Fruit fly (Drosophila melanogaster) whole organism, embryonic: Measurements from ENCODE around the gene CG3513.

Experiments used
- CG10979 ChIP-seq: fragments of 200-800 bp; sonication (Bioruptor generic); optimal IDR thresholded peaks from 2 replicates; lab custom pipeline; 2018; ENCODE audit warnings: missing biosample characterization, mild to moderate bottlenecking, missing genetic modification characterization, moderate library complexity
- CG12391 ChIP-seq: fragments of 200-800 bp; sonication (Bioruptor generic); optimal IDR thresholded peaks from 3 replicates; lab custom pipeline; 2018; ENCODE audit warnings: missing biosample characterization, mild to moderate bottlenecking, missing genetic modification characterization, moderate library complexity
- CG12769 ChIP-seq: fragments of 200-800 bp; sonication (Bioruptor generic); optimal IDR thresholded peaks from 2 replicates; lab custom pipeline; 2019; ENCODE audit warnings: missing biosample characterization, mild to moderate bottlenecking, missing genetic modification characterization, moderate library complexity
- CG13123 ChIP-seq: fragments of 200-800 bp; sonication (Bioruptor generic); optimal IDR thresholded peaks from 2 replicates; lab custom pipeline; 2016; ENCODE audit warnings: missing biosample characterization, missing genetic modification characterization
- CG14014 ChIP-seq: fragments of 200-800 bp; sonication (Bioruptor generic); IDR thresholded peaks from 2 replicates; pipeline ENCODE4 v1.3.6; 2022; ENCODE audit warnings: missing biosample characterization, missing genetic modification characterization
- CG16813 ChIP-seq: fragments of 200-800 bp; sonication (Bioruptor generic); IDR thresholded peaks from 3 replicates; pipeline ENCODE4 v1.3.6; 2022; ENCODE audit warnings: missing biosample characterization, missing genetic modification characterization; ENCODE audit not compliant: partially characterized antibody
- CG17385 ChIP-seq: fragments of 200-800 bp; sonication (Bioruptor generic); optimal IDR thresholded peaks from 3 replicates; lab custom pipeline; 2018; ENCODE audit warnings: missing biosample characterization, mild to moderate bottlenecking, missing genetic modification characterization
- CG32532 ChIP-seq: fragments of 200-800 bp; sonication (Bioruptor generic); IDR thresholded peaks from 2 replicates; pipeline ENCODE4 v1.3.6; 2022; ENCODE audit warnings: missing biosample characterization, missing genetic modification characterization
- CG3726 ChIP-seq: fragments of 200-800 bp; sonication (Bioruptor generic); IDR thresholded peaks from 3 replicates; pipeline ENCODE4, ENCODE4 v1.3.6; 2022; ENCODE audit warnings: missing biosample characterization, missing genetic modification characterization
- CG6654 ChIP-seq: fragments of 200-800 bp; sonication (Bioruptor generic); optimal IDR thresholded peaks from 2 replicates; lab custom pipeline; 2017; ENCODE audit warnings: missing biosample characterization, mild to moderate bottlenecking, missing genetic modification characterization
- CG6813 ChIP-seq: fragments of 200-800 bp; sonication (Bioruptor generic); optimal IDR thresholded peaks from 2 replicates; lab custom pipeline; 2017; ENCODE audit warnings: missing biosample characterization, missing genetic modification characterization, mild to moderate bottlenecking, moderate library complexity, missing genetic modification reagents
- CG9932 ChIP-seq: fragments of 200-800 bp; sonication (Bioruptor generic); IDR thresholded peaks from 2 replicates; pipeline ENCODE4 v1.3.6; 2022; ENCODE audit warnings: missing biosample characterization, missing genetic modification characterization
- CrebB ChIP-seq: fragments of 200-800 bp; sonication (Bioruptor generic); optimal IDR thresholded peaks from 3 replicates; lab custom pipeline; 2018; ENCODE audit warnings: missing biosample characterization, mild to moderate bottlenecking, missing genetic modification characterization
- Dad ChIP-seq: fragments of 200-800 bp; sonication (Bioruptor generic); optimal IDR thresholded peaks from 3 replicates; lab custom pipeline; 2016; ENCODE audit warnings: missing biosample characterization, missing genetic modification characterization
- E2f1 ChIP-seq: fragments of 200-800 bp; sonication (Bioruptor generic); IDR thresholded peaks from 2 replicates; pipeline ENCODE4 v1.3.6; 2022; ENCODE audit warnings: missing biosample characterization, missing genetic modification characterization
- E2f2 ChIP-seq: fragments of 200-800 bp; sonication (Bioruptor generic); IDR thresholded peaks from 2 replicates; pipeline ENCODE4 v1.3.6; 2022; ENCODE audit warnings: missing biosample characterization, missing genetic modification characterization
- ERR ChIP-seq: fragments of 200-800 bp; sonication (Bioruptor generic); optimal IDR thresholded peaks from 2 replicates; lab custom pipeline; 2016; ENCODE audit warnings: missing biosample characterization, missing genetic modification characterization
- Fer1 ChIP-seq: fragments of 200-800 bp; sonication (Bioruptor generic); optimal IDR thresholded peaks from 2 replicates; lab custom pipeline; 2017; ENCODE audit warnings: missing biosample characterization, mild to moderate bottlenecking, missing genetic modification characterization
- Fer3 ChIP-seq: fragments of 200-800 bp; sonication (Bioruptor generic); optimal IDR thresholded peaks from 2 replicates; lab custom pipeline; 2018; ENCODE audit warnings: missing biosample characterization, mild to moderate bottlenecking, missing genetic modification characterization, moderate library complexity
- H2.0 ChIP-seq: fragments of 200-800 bp; sonication (Bioruptor generic); IDR thresholded peaks from 2 replicates; pipeline ENCODE4 v1.3.6; 2022; ENCODE audit warnings: missing biosample characterization, missing genetic modification characterization
- Med ChIP-seq: fragments of 200-800 bp; sonication (Bioruptor generic); peaks from one replicate; lab custom pipeline; 2016; ENCODE audit warnings: missing biosample characterization, missing genetic modification characterization, mild to moderate bottlenecking, inconsistent platforms, moderate library complexity
- Oli ChIP-seq: fragments of 200-800 bp; sonication (Bioruptor generic); optimal IDR thresholded peaks from 2 replicates; lab custom pipeline; 2018; ENCODE audit warnings: missing biosample characterization, mild to moderate bottlenecking, missing genetic modification characterization, moderate library complexity
- Pdp1 ChIP-seq, 2 experiments: fragments of 200-800 bp; sonication (Bioruptor generic); optimal IDR thresholded peaks; 3 replicates each; lab custom pipeline; 2016; ENCODE audit warnings: missing biosample characterization in 2 of 2, missing genetic modification characterization in 2 of 2, mild to moderate bottlenecking in 1 of 2, moderate library complexity in 1 of 2
- Rfx ChIP-seq: fragments of 200-800 bp; sonication (Bioruptor generic); IDR thresholded peaks from 2 replicates; pipeline ENCODE4 v1.3.6; 2022; ENCODE audit warnings: missing biosample characterization, missing genetic modification characterization
- Sox100B ChIP-seq: fragments of 200-800 bp; sonication (Bioruptor generic); optimal IDR thresholded peaks from 3 replicates; lab custom pipeline; 2018; ENCODE audit warnings: missing biosample characterization, mild to moderate bottlenecking, missing genetic modification characterization
- Sry-β ChIP-seq: fragments of 200-800 bp; sonication (Bioruptor generic); optimal IDR thresholded peaks from 2 replicates; lab custom pipeline; 2018; ENCODE audit warnings: missing biosample characterization, mild to moderate bottlenecking, missing genetic modification characterization, moderate library complexity
- Xbp1 ChIP-seq: fragments of 200-800 bp; sonication (Bioruptor generic); optimal IDR thresholded peaks from 3 replicates; lab custom pipeline; 2016; ENCODE audit warnings: missing biosample characterization, mild to moderate bottlenecking, missing genetic modification characterization
- amos ChIP-seq: fragments of 200-800 bp; sonication (Bioruptor generic); IDR thresholded peaks from 2 replicates; pipeline ENCODE4 v1.3.6; 2022; ENCODE audit warnings: missing biosample characterization, missing genetic modification characterization; ENCODE audit not compliant: partially characterized antibody
- cg ChIP-seq: fragments of 200-800 bp; sonication (Bioruptor generic); optimal IDR thresholded peaks from 3 replicates; lab custom pipeline; 2019; ENCODE audit warnings: missing biosample characterization, mild to moderate bottlenecking, missing genetic modification characterization, moderate library complexity
- disco-r ChIP-seq: fragments of 200-800 bp; sonication (Bioruptor generic); optimal IDR thresholded peaks from 2 replicates; lab custom pipeline; 2016; ENCODE audit warnings: missing biosample characterization, missing genetic modification characterization
- ems ChIP-seq: fragments of 200-800 bp; sonication (Bioruptor generic); optimal IDR thresholded peaks from 3 replicates; lab custom pipeline; 2016; ENCODE audit warnings: missing biosample characterization, missing genetic modification characterization
- fru ChIP-seq: fragments of >200 bp; optimal IDR thresholded peaks from 2 replicates; lab custom pipeline; 2017
- gro ChIP-seq: fragments of 200-800 bp; sonication (Bioruptor generic); optimal IDR thresholded peaks from 2 replicates; lab custom pipeline; 2016; ENCODE audit warnings: missing biosample characterization, missing genetic modification characterization
- inv ChIP-seq: fragments of 200-800 bp; sonication (Bioruptor generic); IDR thresholded peaks from 2 replicates; pipeline ENCODE4 v1.3.6; 2022; ENCODE audit warnings: missing biosample characterization, missing genetic modification characterization; ENCODE audit not compliant: partially characterized antibody
- knrl ChIP-seq: fragments of 200-800 bp; sonication (Bioruptor generic); IDR thresholded peaks from 3 replicates; pipeline ENCODE4 v1.3.6; 2022; ENCODE audit warnings: missing biosample characterization, missing genetic modification characterization; ENCODE audit not compliant: partially characterized antibody
- nom ChIP-seq: fragments of 200-800 bp; sonication (Bioruptor generic); optimal IDR thresholded peaks from 2 replicates; lab custom pipeline; 2017; ENCODE audit warnings: missing biosample characterization, missing genetic modification characterization, mild to moderate bottlenecking, moderate library complexity, missing genetic modification reagents
- otp ChIP-seq: fragments of 200-800 bp; sonication (Bioruptor generic); IDR thresholded peaks from 3 replicates; pipeline ENCODE4, ENCODE4 v1.3.6; 2022; ENCODE audit warnings: missing biosample characterization, missing genetic modification characterization
- phol ChIP-seq: fragments of 200-800 bp; sonication (Bioruptor generic); optimal IDR thresholded peaks from 3 replicates; lab custom pipeline; 2018; ENCODE audit warnings: missing biosample characterization, mild to moderate bottlenecking, missing genetic modification characterization, moderate library complexity
- pnt ChIP-seq: fragments of 200-800 bp; sonication (Bioruptor generic); optimal IDR thresholded peaks from 3 replicates; lab custom pipeline; 2016; ENCODE audit warnings: missing biosample characterization, missing genetic modification characterization
- pzg ChIP-seq: fragments of 200-800 bp; sonication (Bioruptor generic); optimal IDR thresholded peaks from 3 replicates; lab custom pipeline; 2018; ENCODE audit warnings: missing biosample characterization, mild to moderate bottlenecking, missing genetic modification characterization, moderate library complexity
- repo ChIP-seq: fragments of 200-800 bp; sonication (Bioruptor generic); optimal IDR thresholded peaks from 2 replicates; lab custom pipeline; 2016; ENCODE audit warnings: missing biosample characterization, missing genetic modification characterization
- sc ChIP-seq, 3 experiments: fragments of >200 bp in 2 of 3; fragments of 200-800 bp in 1 of 3; sonication (Bioruptor generic) in 1 of 3; optimal IDR thresholded peaks; 2 replicates in 2 of 3; 3 replicates in 1 of 3; lab custom pipeline; 2017; ENCODE audit warnings: mild to moderate bottlenecking in 1 of 3, missing biosample characterization in 1 of 3, missing genetic modification characterization in 1 of 3, missing genetic modification reagents in 1 of 3
- sim ChIP-seq: fragments of 200-800 bp; sonication (Bioruptor generic); IDR thresholded peaks from 2 replicates; pipeline ENCODE4 v1.3.6; 2022; ENCODE audit warnings: missing biosample characterization, missing genetic modification characterization
- stwl ChIP-seq: fragments of 200-800 bp; sonication (Bioruptor generic); optimal IDR thresholded peaks from 3 replicates; lab custom pipeline; 2018; ENCODE audit warnings: missing biosample characterization, mild to moderate bottlenecking, missing genetic modification characterization, moderate library complexity
- sug ChIP-seq: fragments of 200-800 bp; optimal IDR thresholded peaks from 2 replicates; lab custom pipeline; 2019; ENCODE audit warnings: missing biosample characterization, mild to moderate bottlenecking, missing genetic modification characterization, moderate library complexity
- trh ChIP-seq: fragments of 200-800 bp; sonication (Bioruptor generic); optimal IDR thresholded peaks from 2 replicates; lab custom pipeline; 2016; ENCODE audit warnings: missing biosample characterization, missing genetic modification characterization
- tup ChIP-seq: fragments of 200-800 bp; sonication (Bioruptor generic); optimal IDR thresholded peaks from 2 replicates; lab custom pipeline; 2016; ENCODE audit warnings: missing biosample characterization, mild to moderate bottlenecking, missing genetic modification characterization, moderate library complexity
- vvl ChIP-seq: fragments of 200-800 bp; sonication (Bioruptor generic); IDR thresholded peaks from 2 replicates; pipeline ENCODE4 v1.3.6; 2022; ENCODE audit warnings: missing biosample characterization, missing genetic modification characterization

CG3513 gene

DNA sequence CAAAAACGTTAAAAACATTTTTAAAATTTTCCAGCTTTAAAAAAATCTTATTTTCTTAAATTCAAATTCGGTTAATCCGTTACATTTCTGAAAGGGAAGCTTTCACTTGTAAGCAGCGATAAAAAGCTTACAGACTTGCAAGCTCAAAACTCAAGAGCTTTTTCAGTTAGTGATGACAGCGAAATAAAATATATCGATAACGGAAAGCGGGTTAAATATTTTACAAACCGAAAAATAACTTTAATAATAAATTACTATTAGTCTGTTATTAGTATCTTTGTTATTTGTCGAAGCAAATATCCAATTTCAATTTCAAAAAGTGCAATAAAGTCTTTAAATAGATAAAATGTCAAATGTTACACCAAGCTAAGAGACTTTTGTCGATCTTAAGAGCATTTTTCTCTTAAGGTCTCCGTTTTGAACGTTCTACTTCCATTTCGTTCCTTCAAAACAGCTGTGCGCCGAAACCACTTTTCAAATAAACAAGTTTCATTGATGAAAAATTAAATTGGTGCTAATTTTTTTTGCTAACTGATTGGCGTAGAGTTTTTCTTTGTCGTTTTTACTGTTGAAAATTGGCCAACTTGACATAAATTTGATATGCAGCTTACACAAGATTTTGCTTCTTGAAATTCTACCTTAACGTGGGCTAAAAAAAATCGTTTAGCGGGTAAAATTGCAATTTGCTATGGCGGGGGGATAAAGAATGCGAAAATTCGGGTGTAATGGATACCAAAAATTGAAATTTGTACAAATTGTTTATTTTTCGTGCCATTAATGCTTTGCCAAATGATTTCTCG lies 44.6 kb downstream of the CG3513 start (continued):
- TF ChIP-seq amos (GFP tag; lab: Robert Waterston, UW) = peak; percentile 55; the same call in 1 of the 2 replicates
- TF ChIP-seq CG13123 (GFP tag; lab: Kevin White, UChicago) = no peak
- TF ChIP-seq inv (GFP tag; lab: Robert Waterston, UW) = no peak; the same call in 1 of the 2 replicates
- no peak for TF ChIP-seq ems (GFP tag; lab: Kevin White, UChicago)
- 0 out of 2 replicates have a peak, but pooled peaks have one; percentile 29 for TF ChIP-seq E2f2 (GFP tag; lab: Robert Waterston, UW)
- TF ChIP-seq CG16813 (GFP tag; lab: Robert Waterston, UW) = no peak
- TF ChIP-seq CG32532 (GFP tag; lab: Robert Waterston, UW) = no peak
- peak; percentile 23; the same call in 1 of the 3 replicates for TF ChIP-seq knrl
- no peak for TF ChIP-seq sug (tag; lab: Kevin White, UChicago)
- no peak for TF ChIP-seq Xbp1
- no peak for TF ChIP-seq phol (tag; lab: Kevin White, UChicago)
- TF ChIP-seq CrebB (tag; lab: Kevin White, UChicago) = peak; percentile 9
- TF ChIP-seq E2f1 (GFP tag; lab: Robert Waterston, UW) = no peak
- no peak for TF ChIP-seq CG9932
- no peak for TF ChIP-seq Dad (GFP tag; lab: Kevin White, UChicago)
- no peak for TF ChIP-seq sc (optimal IDR thresholded peaks at IDR 0.05; lab: Kevin White, UChicago)
- TF ChIP-seq sc (GFP tag; optimal IDR thresholded peaks at IDR 0.05; lab: Kevin White, UChicago) = no peak
- no peak for TF ChIP-seq H2.0 (GFP tag; lab: Robert Waterston, UW)
- TF ChIP-seq Pdp1 (GFP tag; optimal IDR thresholded peaks at IDR 0.05; lab: Kevin White, UChicago) = no peak
- no peak for TF ChIP-seq cg
- no peak for TF ChIP-seq CG10979
- TF ChIP-seq CG12391 (tag; lab: Kevin White, UChicago) = peak; percentile 51
- no peak for TF ChIP-seq Sry-β (GFP tag; lab: Kevin White, UChicago)
- TF ChIP-seq Med (GFP tag; lab: Kevin White, UChicago) = no peak
- TF ChIP-seq CG17385 = peak; percentile 21
- no peak for TF ChIP-seq nom (GFP tag; lab: Kevin White, UChicago)
- TF ChIP-seq otp = no peak
- peak; percentile 14 for TF ChIP-seq stwl (tag; lab: Kevin White, UChicago)
- TF ChIP-seq Fer3 (tag; lab: Kevin White, UChicago) = no peak
- TF ChIP-seq Rfx (GFP tag; lab: Robert Waterston, UW) = peak; percentile 26; the same call in 1 of the 2 replicates
- TF ChIP-seq ERR (GFP tag; lab: Kevin White, UChicago) = no peak
- no peak for TF ChIP-seq repo (GFP tag; lab: Kevin White, UChicago)
- TF ChIP-seq Fer1 = peak; percentile 2
- TF ChIP-seq CG6654 (GFP tag; lab: Kevin White, UChicago) = no peak
- no peak for TF ChIP-seq tup (GFP tag; lab: Kevin White, UChicago)
- no peak for TF ChIP-seq Oli
- TF ChIP-seq pnt (GFP tag; lab: Kevin White, UChicago) = no peak
- TF ChIP-seq disco-r = no peak
- TF ChIP-seq gro (GFP tag; lab: Kevin White, UChicago) = no peak
- no peak for TF ChIP-seq Sox100B (GFP tag; lab: Kevin White, UChicago)
- no peak for TF ChIP-seq CG12769 (tag; lab: Kevin White, UChicago)
- no peak for TF ChIP-seq sim
- peak; percentile 19 for TF ChIP-seq pzg
- no peak for TF ChIP-seq CG6813 (GFP tag; lab: Kevin White, UChicago)
- no peak for TF ChIP-seq vvl (GFP tag; lab: Robert Waterston, UW)
- TF ChIP-seq trh (GFP tag; lab: Kevin White, UChicago) = no peak
- TF ChIP-seq fru (lab: Kevin White, UChicago) = no peak
- no peak for TF ChIP-seq CG3726 (GFP tag; lab: Robert Waterston, UW)
- TF ChIP-seq CG14014 (GFP tag; lab: Robert Waterston, UW) = 0 out of 2 replicates have a peak, but pooled peaks have one; percentile 12
